Worm (Caenorhabditis elegans): ENCODE measurements around the gene F44G4.5.

The F44G4.5 gene

ce11 chrII:8973516-8974043 is 26.7 kb downstream of the F44G4.5 start, which contains the start of gene tomm-40:
Gene tomm-40, minus strand, starts transcription at chrII:8973566.
- TF ChIP-seq dmd-9 (GFP tag; IDR thresholded peaks at IDR 0.05): no peak
- TF ChIP-seq T20F7.1 (GFP tag; optimal IDR thresholded peaks at IDR 0.05): peak; percentile 94
- no peak for TF ChIP-seq pqm-1 (tag; optimal IDR thresholded peaks at IDR 0.05)
- TF ChIP-seq dmd-8 (GFP tag; IDR thresholded peaks at IDR 0.05): no peak
- TF ChIP-seq hlh-11 (tag; optimal IDR thresholded peaks at IDR 0.05): no peak
- TF ChIP-seq spr-1 (tag; optimal IDR thresholded peaks at IDR 0.05): no peak
- no peak for TF ChIP-seq egl-27 (tag; optimal IDR thresholded peaks at IDR 0.05)
- TF ChIP-seq dpl-1 (GFP tag; optimal IDR thresholded peaks at IDR 0.05): peak; percentile 44

- TF ChIP-seq sdz-12 (GFP tag; optimal IDR thresholded peaks at IDR 0.05) (no peak), hlh-11 (tag; optimal IDR thresholded peaks at IDR 0.05) (peak; percentile 48), lir-3 (tag; optimal IDR thresholded peaks at IDR 0.05) (no peak), set-16 (GFP tag; IDR thresholded peaks at IDR 0.05) (peak; percentile 40; the same call in 1 of the 2 replicates), dve-1 (tag; optimal IDR thresholded peaks at IDR 0.05; ENCODE audit: insufficient read depth) (peak; percentile 60), hif-1 (tag; optimal IDR thresholded peaks at IDR 0.05) (peak in 1 of 2 experiments; percentile 60), F37D6.2 (tag; optimal IDR thresholded peaks at IDR 0.05) (peak; percentile 65), ceh-82 (tag; optimal IDR thresholded peaks at IDR 0.05) (no peak), mdl-1 (tag; optimal IDR thresholded peaks at IDR 0.05) (peak in 1 of 2 experiments; percentile 57), hlh-30 (tag; optimal IDR thresholded peaks at IDR 0.05; ENCODE audit: insufficient read depth) (peak; percentile 75), arid-1 (GFP tag; conservative IDR thresholded peaks at IDR 0.05) (peak; percentile 56; the same call in 1 of the 2 replicates), madf-9 (GFP tag; conservative IDR thresholded peaks at IDR 0.05) (0 out of 2 replicates have a peak, but pooled peaks have one; percentile 14), lin-15B (tag; optimal IDR thresholded peaks at IDR 0.05) (no peak), T20F7.1 (GFP tag; optimal IDR thresholded peaks at IDR 0.05) (peak; percentile 87), nhr-102 (tag; optimal IDR thresholded peaks at IDR 0.05) (peak; percentile 47), fkh-10 (GFP tag; optimal IDR thresholded peaks at IDR 0.05) (peak; percentile 52), dmd-8 (GFP tag; IDR thresholded peaks at IDR 0.05) (no peak), nhr-42 (GFP tag; IDR thresholded peaks at IDR 0.05) (peak; percentile 52; the same call in 1 of the 2 replicates), nhr-48 (tag; optimal IDR thresholded peaks at IDR 0.05) (peak; percentile 14), nhr-6 (tag; optimal IDR thresholded peaks at IDR 0.05) (peak; percentile 46), F49E8.2 (tag; optimal IDR thresholded peaks at IDR 0.05; ENCODE audit: borderline replicate concordance) (peak; percentile 32), ceh-62 (tag; optimal IDR thresholded peaks at IDR 0.05) (no peak), unc-130 (GFP tag; optimal IDR thresholded peaks at IDR 0.05) (peak; percentile 55), vab-7 (GFP tag; IDR thresholded peaks at IDR 0.05) (0 out of 2 replicates have a peak, but pooled peaks have one; percentile 13), mxl-2 (GFP tag; conservative IDR thresholded peaks at IDR 0.05) (no peak), mep-1 (tag; optimal IDR thresholded peaks at IDR 0.05) (peak; percentile 82), mes-2 (tag; optimal IDR thresholded peaks at IDR 0.05; ENCODE audit: poor library complexity, severe bottlenecking) (peak; percentile 75), unc-62 (GFP tag; optimal IDR thresholded peaks at IDR 0.05 in 1 of 2) (peak in 1 of 2 experiments; percentile 68), unc-62 (tag; optimal IDR thresholded peaks at IDR 0.05) (no peak), ztf-7 (tag; optimal IDR thresholded peaks at IDR 0.05) (no peak), zip-11 (GFP tag; IDR thresholded peaks at IDR 0.05) (no peak), rbr-2 (tag; optimal IDR thresholded peaks at IDR 0.05) (peak; percentile 84), unc-39 (tag; optimal IDR thresholded peaks at IDR 0.05) (no peak), nhr-77 (tag; optimal IDR thresholded peaks at IDR 0.05) (peak; percentile 43), nhr-76 (tag; optimal IDR thresholded peaks at IDR 0.05) (no peak), T26A8.4 (GFP tag; IDR thresholded peaks at IDR 0.05) (peak; percentile 61; the same call in 1 of the 2 replicates), ceh-32 (tag; optimal IDR thresholded peaks at IDR 0.05; ENCODE audit: poor library complexity) (no peak), ces-1 (GFP tag; optimal IDR thresholded peaks at IDR 0.05) (no peak), nhr-11 (tag; optimal IDR thresholded peaks at IDR 0.05) (peak; percentile 41), lin-38 (GFP tag; IDR thresholded peaks at IDR 0.05) (peak; percentile 75)
Observed at ce11 chrII:8969251-8970183, 30.7 kb downstream of the F44G4.5 start, which contains the start of the genes szy-20 and C18E9.5. Gene szy-20, minus strand, starts transcription at chrII:8969333. Gene C18E9.5, plus strand, starts transcription at chrII:8969980.

Data from whole organism, L4 larva.